Fruit fly (Drosophila melanogaster) whole organism, prepupa: ENCODE data around the gene Spn38F.

ENCODE experiments used
- Blimp-1 ChIP-seq: fragments of 200-800 bp; sonication (Bioruptor generic); optimal IDR thresholded peaks from 3 replicates; lab custom pipeline; 2017; ENCODE audit warnings: missing biosample characterization, missing genetic modification characterization, mild to moderate bottlenecking, moderate library complexity, missing genetic modification reagents
- CG10631 ChIP-seq: fragments of 200-800 bp; sonication (Bioruptor generic); optimal IDR thresholded peaks from 2 replicates; lab custom pipeline; 2016; ENCODE audit warnings: missing biosample characterization, missing genetic modification characterization
- CG11762 ChIP-seq: fragments of 200-800 bp; sonication (Bioruptor generic); optimal IDR thresholded peaks from 3 replicates; lab custom pipeline; 2016; ENCODE audit warnings: missing biosample characterization, missing genetic modification characterization; ENCODE audit not compliant: insufficient read depth
- CG11902 ChIP-seq: fragments of 200-800 bp; sonication (Bioruptor generic); optimal IDR thresholded peaks from 3 replicates; lab custom pipeline; 2016; ENCODE audit warnings: missing biosample characterization, missing genetic modification characterization
- CG15336 ChIP-seq: fragments of 200-800 bp; sonication (Bioruptor generic); IDR thresholded peaks from 2 replicates; pipeline ENCODE4 v1.3.6; 2022; ENCODE audit warnings: missing biosample characterization, missing genetic modification characterization
- CG3032 ChIP-seq: fragments of 200-800 bp; optimal IDR thresholded peaks from 2 replicates; lab custom pipeline; 2019; ENCODE audit warnings: missing biosample characterization, mild to moderate bottlenecking, missing genetic modification characterization, moderate library complexity
- CG31627 ChIP-seq: fragments of 200-800 bp; sonication (Bioruptor generic); optimal IDR thresholded peaks from 3 replicates; lab custom pipeline; 2016; ENCODE audit warnings: missing biosample characterization, missing genetic modification characterization
- CG32006 ChIP-seq: fragments of 200-800 bp; sonication (Bioruptor generic); optimal IDR thresholded peaks from 3 replicates; lab custom pipeline; 2017; ENCODE audit warnings: missing biosample characterization, mild to moderate bottlenecking, missing genetic modification characterization
- CG3919 ChIP-seq: fragments of 200-800 bp; sonication (Bioruptor generic); optimal IDR thresholded peaks from 3 replicates; lab custom pipeline; 2016; ENCODE audit warnings: missing biosample characterization, missing genetic modification characterization
- CG6163 ChIP-seq: fragments of 200-800 bp; sonication (Bioruptor generic); IDR thresholded peaks from 3 replicates; pipeline ENCODE4 v1.3.6; 2022; ENCODE audit warnings: missing biosample characterization, missing genetic modification characterization
- CG6276 ChIP-seq: fragments of 200-800 bp; sonication (Bioruptor generic); optimal IDR thresholded peaks from 2 replicates; lab custom pipeline; 2017; ENCODE audit warnings: missing biosample characterization, mild to moderate bottlenecking, missing genetic modification characterization
- CG6792 ChIP-seq: fragments of 200-800 bp; sonication (Bioruptor generic); optimal IDR thresholded peaks from 3 replicates; lab custom pipeline; 2016; ENCODE audit warnings: missing biosample characterization, missing genetic modification characterization
- CG8119 ChIP-seq: fragments of 200-800 bp; sonication (Bioruptor generic); IDR thresholded peaks from 3 replicates; pipeline ENCODE4 v1.3.6; 2022; ENCODE audit warnings: missing biosample characterization, missing genetic modification characterization
- CG8319 ChIP-seq: fragments of 200-800 bp; sonication (Bioruptor generic); optimal IDR thresholded peaks from 3 replicates; lab custom pipeline; 2016; ENCODE audit warnings: missing biosample characterization, missing genetic modification characterization
- CG8632 ChIP-seq: fragments of 200-800 bp; sonication (Bioruptor generic); optimal IDR thresholded peaks from 3 replicates; lab custom pipeline; 2016; ENCODE audit warnings: missing biosample characterization, missing genetic modification characterization
- CG9139 ChIP-seq: fragments of 200-800 bp; sonication (Bioruptor generic); optimal IDR thresholded peaks from 3 replicates; lab custom pipeline; 2017; ENCODE audit warnings: missing biosample characterization, mild to moderate bottlenecking, missing genetic modification characterization
- Eip75B ChIP-seq: fragments of 200-800 bp; sonication (Bioruptor generic); optimal IDR thresholded peaks from 3 replicates; lab custom pipeline; 2016; ENCODE audit warnings: missing biosample characterization, missing genetic modification characterization
- Ets96B ChIP-seq: fragments of 200-800 bp; optimal IDR thresholded peaks from 2 replicates; lab custom pipeline; 2019; ENCODE audit warnings: missing biosample characterization, mild to moderate bottlenecking, missing genetic modification characterization, moderate library complexity
- Hr4 ChIP-seq: fragments of 200-800 bp; sonication (Bioruptor generic); optimal IDR thresholded peaks from 3 replicates; lab custom pipeline; 2016; ENCODE audit warnings: missing biosample characterization, missing genetic modification characterization
- Lpt ChIP-seq: fragments of 200-800 bp; sonication (Bioruptor generic); optimal IDR thresholded peaks from 3 replicates; lab custom pipeline; 2016; ENCODE audit warnings: missing biosample characterization, missing genetic modification characterization
- Sox14 ChIP-seq: fragments of 200-800 bp; sonication (Bioruptor generic); optimal IDR thresholded peaks from 3 replicates; lab custom pipeline; 2016; ENCODE audit warnings: missing biosample characterization, missing genetic modification characterization
- Sox15 ChIP-seq: fragments of 200-800 bp; sonication (Bioruptor generic); optimal IDR thresholded peaks from 3 replicates; lab custom pipeline; 2016; ENCODE audit warnings: missing biosample characterization, missing genetic modification characterization
- achi ChIP-seq: fragments of 200-800 bp; sonication (Bioruptor generic); optimal IDR thresholded peaks from 3 replicates; lab custom pipeline; 2016; ENCODE audit warnings: missing biosample characterization, missing genetic modification characterization
- acj6 ChIP-seq: fragments of 200-800 bp; sonication (Bioruptor generic); optimal IDR thresholded peaks from 3 replicates; lab custom pipeline; 2016; ENCODE audit warnings: missing biosample characterization, missing genetic modification characterization
- cyc ChIP-seq: fragments of 200-800 bp; sonication (Bioruptor generic); optimal IDR thresholded peaks from 3 replicates; lab custom pipeline; 2016; ENCODE audit warnings: missing biosample characterization, missing genetic modification characterization
- dac ChIP-seq: fragments of 200-800 bp; sonication (Bioruptor generic); optimal IDR thresholded peaks from 2 replicates; lab custom pipeline; 2017; ENCODE audit warnings: missing biosample characterization, mild to moderate bottlenecking, missing genetic modification characterization
- dsx ChIP-seq: fragments of 200-800 bp; optimal IDR thresholded peaks from 3 replicates; lab custom pipeline; 2019; ENCODE audit warnings: missing biosample characterization, mild to moderate bottlenecking, missing genetic modification characterization, moderate library complexity; ENCODE audit not compliant: poor library complexity, severe bottlenecking
- eg ChIP-seq: fragments of 200-800 bp; sonication (Bioruptor generic); IDR thresholded peaks from 3 replicates; pipeline ENCODE4 v1.3.6; 2022; ENCODE audit warnings: missing biosample characterization, missing genetic modification characterization
- fkh ChIP-seq: fragments of 200-800 bp; sonication (Bioruptor generic); optimal IDR thresholded peaks from 3 replicates; lab custom pipeline; 2017; ENCODE audit warnings: missing biosample characterization, mild to moderate bottlenecking, missing genetic modification characterization, moderate library complexity
- lz ChIP-seq: fragments of 200-800 bp; sonication (Bioruptor generic); optimal IDR thresholded peaks from 3 replicates; lab custom pipeline; 2016; ENCODE audit warnings: missing biosample characterization, missing genetic modification characterization
- pdm3 ChIP-seq: fragments of 200-800 bp; sonication (Bioruptor generic); optimal IDR thresholded peaks from 3 replicates; lab custom pipeline; 2016; ENCODE audit warnings: missing biosample characterization, missing genetic modification characterization
- spab ChIP-seq: fragments of 200-800 bp; sonication (Bioruptor generic); optimal IDR thresholded peaks from 2 replicates; lab custom pipeline; 2017; ENCODE audit warnings: missing biosample characterization, mild to moderate bottlenecking, missing genetic modification characterization, missing genetic modification reagents
- ss ChIP-seq, 2 experiments: fragments of 200-800 bp; sonication (Bioruptor generic); optimal IDR thresholded peaks; 2 replicates in 1 of 2; 3 replicates in 1 of 2; lab custom pipeline; 2017 to 2018; ENCODE audit warnings: mild to moderate bottlenecking in 2 of 2, missing biosample characterization in 2 of 2, missing genetic modification characterization in 2 of 2, moderate library complexity in 1 of 2
- svp ChIP-seq: fragments of 200-800 bp; sonication (Bioruptor generic); peaks from one replicate; lab custom pipeline; 2016; ENCODE audit warnings: missing biosample characterization, missing genetic modification characterization
- vri ChIP-seq: fragments of 200-800 bp; sonication (Bioruptor generic); optimal IDR thresholded peaks from 3 replicates; lab custom pipeline; 2016; ENCODE audit warnings: missing biosample characterization, mild to moderate bottlenecking, missing genetic modification characterization

The Spn38F gene

DNA sequence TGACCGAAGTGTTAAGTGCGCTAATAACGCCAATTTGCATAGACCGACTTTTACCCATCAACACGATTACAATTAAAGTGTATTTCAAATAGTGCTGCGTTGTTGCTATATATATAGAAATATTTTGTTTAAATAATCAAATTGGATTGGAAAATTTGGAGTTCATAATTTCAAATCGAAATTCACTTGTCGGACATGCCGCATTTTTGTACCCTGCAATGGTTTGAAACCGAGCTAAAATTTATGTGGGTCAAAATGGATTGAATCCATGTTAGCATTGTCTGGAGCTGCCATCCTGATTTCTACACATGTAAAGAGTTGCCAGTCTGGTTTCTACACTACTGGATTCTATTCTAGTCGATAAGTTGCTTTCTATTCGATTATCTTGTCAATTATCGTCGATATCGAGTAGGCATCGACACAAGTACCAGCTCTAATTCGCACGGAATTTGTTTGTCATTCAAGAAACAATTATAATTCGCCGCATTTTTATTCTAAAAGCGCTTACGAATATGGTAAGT is 50.5 kb downstream of the Spn38F start, which contains the start of gene Pomp (continued):
- TF ChIP-seq Sox15 (GFP tag; lab: Kevin White, UChicago): peak; percentile 39
- peak; percentile 42 for TF ChIP-seq Blimp-1 (GFP tag; lab: Kevin White, UChicago)
- peak; percentile 87 for TF ChIP-seq eg
- peak; percentile 62 for TF ChIP-seq CG6792
- TF ChIP-seq CG3919 (GFP tag; lab: Kevin White, UChicago): peak; percentile 84
- peak; percentile 75 for TF ChIP-seq Hr4 (GFP tag; lab: Kevin White, UChicago)
- peak; percentile 80 for TF ChIP-seq CG15336 (GFP tag; lab: Robert Waterston, UW)
- peak; percentile 71 for TF ChIP-seq pdm3
- TF ChIP-seq CG6163 (GFP tag; lab: Robert Waterston, UW): peak; percentile 70
- TF ChIP-seq Sox14 (GFP tag; lab: Kevin White, UChicago): peak; percentile 53
- TF ChIP-seq acj6 (GFP tag; lab: Kevin White, UChicago): peak; percentile 77
- TF ChIP-seq cyc (GFP tag; lab: Kevin White, UChicago): peak; percentile 71
- peak; percentile 68 for TF ChIP-seq CG10631 (GFP tag; lab: Kevin White, UChicago)
- no peak for TF ChIP-seq CG9139 (GFP tag; lab: Kevin White, UChicago)
- TF ChIP-seq CG31627 (GFP tag; lab: Kevin White, UChicago): peak; percentile 70
- peak in 1 of 2 experiments; percentile 13 for TF ChIP-seq ss (GFP tag; optimal IDR thresholded peaks at IDR 0.05; lab: Kevin White, UChicago)
- peak; percentile 66 for TF ChIP-seq lz (GFP tag; lab: Kevin White, UChicago)
- peak; percentile 73; the same call in 2 of the 3 replicates for TF ChIP-seq CG8119
- no peak for TF ChIP-seq fkh (GFP tag; lab: Kevin White, UChicago)
- peak; percentile 68 for TF ChIP-seq CG3032 (tag; lab: Kevin White, UChicago)
- TF ChIP-seq CG11762 (GFP tag; lab: Kevin White, UChicago): peak; percentile 51
- peak; percentile 61 for TF ChIP-seq vri
- TF ChIP-seq dac (GFP tag; lab: Kevin White, UChicago): peak; percentile 56
- TF ChIP-seq dsx (GFP tag; lab: Kevin White, UChicago): no peak
- TF ChIP-seq CG8632: peak; percentile 64
- peak; percentile 75 for TF ChIP-seq CG32006
- TF ChIP-seq CG11902 (GFP tag; lab: Kevin White, UChicago): peak; percentile 54
- TF ChIP-seq CG6276 (GFP tag; lab: Kevin White, UChicago): no peak
- TF ChIP-seq achi (GFP tag; lab: Kevin White, UChicago): peak; percentile 69
- peak; percentile 59 for TF ChIP-seq Lpt (GFP tag; lab: Kevin White, UChicago)
- peak; percentile 84 for TF ChIP-seq svp (GFP tag; lab: Kevin White, UChicago)
- peak; percentile 36 for TF ChIP-seq spab (GFP tag; lab: Kevin White, UChicago)
- peak; percentile 66 for TF ChIP-seq CG8319 (GFP tag; lab: Kevin White, UChicago)
- peak; percentile 56 for TF ChIP-seq Ets96B
- TF ChIP-seq Eip75B (GFP tag; lab: Kevin White, UChicago): peak; percentile 94
